Worm (Caenorhabditis elegans) whole organism, L4 larva: Measurements from ENCODE around the gene col-146.
A peak's percentile ranks its signal among the peaks of the same experiment; 100 is the strongest.
"Not testable (repeated sequence)": the region's sequence is repeated elsewhere in the genome, so short reads cannot be mapped to it uniquely, and the experiment has no call there.

Source experiments
- F26F4.8 ChIP-seq: fragments of 200-800 bp; sonication (Bioruptor generic); conservative IDR thresholded peaks from 2 replicates; pipeline ENCODE4 v1.3.6; 2022; ENCODE audit warnings: missing genetic modification characterization, missing compliant biosample characterization
- T26A8.4 ChIP-seq: fragments of 200-800 bp; sonication (Bioruptor generic); IDR thresholded peaks from 2 replicates; pipeline ENCODE4 v1.3.6; 2022; ENCODE audit warnings: missing genetic modification characterization, missing compliant biosample characterization
- Y105C5A.15 ChIP-seq: fragments of 200-800 bp; sonication (Bioruptor generic); IDR thresholded peaks from 2 replicates; pipeline ENCODE4 v1.3.6; 2022; ENCODE audit warnings: missing genetic modification characterization, missing compliant biosample characterization
- Y48G9A.11 ChIP-seq: fragments of 200-800 bp; sonication (Bioruptor generic); IDR thresholded peaks from 2 replicates; pipeline ENCODE4 v1.3.6; 2022; ENCODE audit warnings: missing genetic modification reagents, missing genetic modification characterization, missing compliant biosample characterization
- Y75B8A.6 ChIP-seq: fragments of 200-800 bp; sonication (Bioruptor generic); IDR thresholded peaks from 2 replicates; pipeline ENCODE4 v1.3.6; 2022; ENCODE audit warnings: missing genetic modification reagents, missing genetic modification characterization, missing compliant biosample characterization
- ama-1 ChIP-seq: fragments of 150-350 bp; optimal IDR thresholded peaks from 2 replicates; lab custom pipeline; 2014; ENCODE audit warnings: inconsistent platforms, mixed read lengths
- arid-1 ChIP-seq: fragments of 200-800 bp; sonication (Bioruptor generic); conservative IDR thresholded peaks from 2 replicates; pipeline ENCODE4 v1.3.6; 2022; ENCODE audit warnings: missing genetic modification reagents, missing genetic modification characterization, missing compliant biosample characterization
- ceh-44 ChIP-seq: fragments of 200-800 bp; sonication (Bioruptor generic); IDR thresholded peaks from 2 replicates; pipeline ENCODE4 v1.3.6; 2022; ENCODE audit warnings: missing genetic modification reagents, missing genetic modification characterization, missing compliant biosample characterization
- ceh-62 ChIP-seq: sonication (generic microtip); optimal IDR thresholded peaks from 2 replicates; lab custom pipeline; 2017; ENCODE audit warnings: missing biosample characterization, missing genetic modification characterization
- daf-12 ChIP-seq: fragments of 150-350 bp; optimal IDR thresholded peaks from 2 replicates; lab custom pipeline; 2014; ENCODE audit warnings: missing biosample characterization, missing genetic modification reagents, missing genetic modification characterization
- daf-19 ChIP-seq: fragments of 200-800 bp; sonication (Bioruptor generic); conservative IDR thresholded peaks from 2 replicates; pipeline ENCODE4 v1.3.6; 2022; ENCODE audit warnings: missing genetic modification characterization, missing compliant biosample characterization
- dmd-8 ChIP-seq: fragments of 200-800 bp; sonication (Bioruptor generic); IDR thresholded peaks from 2 replicates; pipeline ENCODE4 v1.3.6; 2022; ENCODE audit warnings: missing genetic modification characterization, missing compliant biosample characterization
- dpl-1 ChIP-seq: fragments of 150-350 bp; optimal IDR thresholded peaks from 2 replicates; lab custom pipeline; 2014; ENCODE audit warnings: missing biosample characterization, missing genetic modification reagents, missing genetic modification characterization
- dve-1 ChIP-seq: sonication (generic microtip); optimal IDR thresholded peaks from 2 replicates; lab custom pipeline; 2017; ENCODE audit warnings: antibody characterized with exemption, mild to moderate bottlenecking, missing genetic modification characterization, missing compliant biosample characterization; ENCODE audit not compliant: insufficient read depth
- egl-43 ChIP-seq: fragments of 200-800 bp; sonication (Bioruptor generic); IDR thresholded peaks from 2 replicates; pipeline ENCODE4 v1.3.6; 2022; ENCODE audit warnings: missing genetic modification reagents, missing genetic modification characterization, missing compliant biosample characterization
- hlh-11 ChIP-seq: fragments of 200-800 bp; sonication (Bioruptor generic); optimal IDR thresholded peaks from 2 replicates; lab custom pipeline; 2018; ENCODE audit warnings: mild to moderate bottlenecking, missing genetic modification characterization, missing compliant biosample characterization
- hlh-30 ChIP-seq: sonication (generic microtip); optimal IDR thresholded peaks from 2 replicates; lab custom pipeline; 2017; ENCODE audit warnings: antibody characterized with exemption, mild to moderate bottlenecking, missing genetic modification characterization, missing compliant biosample characterization; ENCODE audit not compliant: insufficient read depth
- lin-1 ChIP-seq: fragments of 200-800 bp; sonication (Bioruptor generic); IDR thresholded peaks from 2 replicates; pipeline ENCODE4 v1.3.6; 2022; ENCODE audit warnings: missing genetic modification reagents, missing genetic modification characterization, missing compliant biosample characterization
- lin-13 ChIP-seq: fragments of 150-350 bp; optimal IDR thresholded peaks from 2 replicates; lab custom pipeline; 2014; ENCODE audit warnings: missing biosample characterization, missing genetic modification reagents, missing genetic modification characterization
- mdl-1 ChIP-seq, 2 experiments: fragments of 150-350 bp in 1 of 2; sonication (generic microtip) in 1 of 2; optimal IDR thresholded peaks; 2 replicates each; lab custom pipeline; 2014 to 2017; ENCODE audit warnings: missing biosample characterization in 2 of 2, missing genetic modification characterization in 2 of 2
- mxl-2 ChIP-seq: fragments of 200-800 bp; sonication (Bioruptor generic); conservative IDR thresholded peaks from 2 replicates; pipeline ENCODE4 v1.3.6; 2022; ENCODE audit warnings: missing genetic modification reagents, missing genetic modification characterization, missing compliant biosample characterization
- nhr-10 ChIP-seq: fragments of 150-350 bp; optimal IDR thresholded peaks from 2 replicates; lab custom pipeline; 2014; ENCODE audit warnings: missing biosample characterization, missing genetic modification characterization
- nhr-102 ChIP-seq: sonication (generic microtip); optimal IDR thresholded peaks from 2 replicates; lab custom pipeline; 2016; ENCODE audit warnings: mild to moderate bottlenecking, missing genetic modification characterization, moderate library complexity, missing compliant biosample characterization
- nhr-111 ChIP-seq: fragments of 200-800 bp; sonication (Bioruptor generic); optimal IDR thresholded peaks from 2 replicates; lab custom pipeline; 2018; ENCODE audit warnings: mild to moderate bottlenecking, missing genetic modification characterization, missing compliant biosample characterization
- nhr-28 ChIP-seq: fragments of 150-350 bp; optimal IDR thresholded peaks from 2 replicates; lab custom pipeline; 2014; ENCODE audit warnings: missing biosample characterization, missing genetic modification characterization
- nhr-41 ChIP-seq: fragments of 200-800 bp; sonication (Bioruptor generic); IDR thresholded peaks from 2 replicates; pipeline ENCODE4 v1.3.6; 2022; ENCODE audit warnings: missing genetic modification reagents, missing genetic modification characterization, missing compliant biosample characterization
- nhr-48 ChIP-seq: sonication (generic microtip); optimal IDR thresholded peaks from 2 replicates; lab custom pipeline; 2016; ENCODE audit warnings: mild to moderate bottlenecking, missing genetic modification characterization, missing compliant biosample characterization
- nhr-6 ChIP-seq: fragments of 150-350 bp; optimal IDR thresholded peaks from 2 replicates; lab custom pipeline; 2014; ENCODE audit warnings: missing biosample characterization, missing genetic modification characterization
- pha-4 ChIP-seq, 2 experiments: fragments of 150-350 bp in 1 of 2; fragments of 200-800 bp in 1 of 2; sonication (Bioruptor generic) in 1 of 2; IDR thresholded peaks in 1 of 2; optimal IDR thresholded peaks in 1 of 2; 2 replicates each; pipeline versions ENCODE4 v1.3.6 to Lab custom; 2014 to 2022; ENCODE audit warnings: missing genetic modification characterization in 2 of 2, missing genetic modification reagents in 2 of 2, missing biosample characterization in 1 of 2, missing compliant biosample characterization in 1 of 2
- sdz-12 ChIP-seq: fragments of 200-800 bp; sonication (Bioruptor generic); optimal IDR thresholded peaks from 2 replicates; lab custom pipeline; 2018; ENCODE audit warnings: mild to moderate bottlenecking, missing genetic modification characterization, missing compliant biosample characterization
- set-16 ChIP-seq: fragments of 200-800 bp; sonication (Bioruptor generic); IDR thresholded peaks from 2 replicates; pipeline ENCODE4 v1.3.6; 2022; ENCODE audit warnings: missing genetic modification reagents, missing genetic modification characterization, missing compliant biosample characterization
- snpc-4 ChIP-seq: fragments of 150-350 bp; optimal IDR thresholded peaks from 2 replicates; lab custom pipeline; 2014; ENCODE audit warnings: missing biosample characterization, missing genetic modification characterization
- tra-1 ChIP-seq: fragments of 200-800 bp; sonication (Bioruptor generic); IDR thresholded peaks from 2 replicates; pipeline ENCODE4 v1.3.6; 2022; ENCODE audit warnings: missing genetic modification reagents, missing genetic modification characterization, missing compliant biosample characterization
- unc-62 ChIP-seq, 3 experiments: fragments of 150-350 bp in 1 of 3; sonication (generic microtip); optimal IDR thresholded peaks in 2 of 3; peaks in 1 of 3; 1 replicate in 1 of 3; 2 replicates in 2 of 3; lab custom pipeline; 2014 to 2017; ENCODE audit warnings: missing biosample characterization in 3 of 3, missing genetic modification characterization in 3 of 3, missing genetic modification reagents in 3 of 3, missing genotype in 1 of 3
- zag-1 ChIP-seq: fragments of 150-350 bp; optimal IDR thresholded peaks from 2 replicates; lab custom pipeline; 2014; ENCODE audit warnings: missing biosample characterization, missing genetic modification characterization

The col-146 gene

ce11 chrV:9588574-9588973 is 41.2 kb upstream of the col-146 start:
- TF ChIP-seq mxl-2 (no peak), ceh-62 (no peak), dmd-8 (GFP tag; lab: Robert Waterston, UW) (no peak), daf-19 (no peak), nhr-28 (peak; percentile 44)

DNA sequence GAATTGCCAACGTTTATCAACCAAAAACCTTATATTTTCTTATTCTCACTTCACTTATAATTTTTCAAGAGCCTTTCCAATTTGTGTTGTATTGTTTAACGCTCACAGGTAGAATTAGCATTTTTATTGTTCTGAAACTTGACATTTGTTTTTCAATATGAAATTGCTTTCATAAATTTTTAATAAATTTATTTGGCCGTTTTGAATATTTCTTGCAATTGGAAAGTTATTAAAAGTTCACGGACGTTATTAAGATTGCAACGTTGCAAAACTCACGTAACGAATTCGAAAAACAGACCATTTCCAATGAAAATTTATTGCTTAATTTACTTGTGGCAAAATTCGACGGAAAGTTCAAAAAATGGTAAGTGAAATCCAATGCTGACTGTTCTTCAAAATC is 39.4 kb upstream of the col-146 start, which contains the start of gene K09G1.2:
Gene K09G1.2 (plus strand): TSS at position 301 of the 400 bp plus-strand sequence.
- TF ChIP-seq Y105C5A.15 (GFP tag; lab: Robert Waterston, UW) (no peak), snpc-4 (tag; lab: Kevin White, UChicago) (no peak), arid-1 (GFP tag; lab: Robert Waterston, UW) (no peak), mxl-2 (no peak), nhr-102 (tag; lab: Kevin White, UChicago) (no peak), zag-1 (tag; lab: Kevin White, UChicago) (no peak), hlh-11 (tag; lab: Kevin White, UChicago) (no peak), hlh-30 (tag; lab: Kevin White, UChicago) (no peak), mdl-1 (tag; optimal IDR thresholded peaks at IDR 0.05; lab: Kevin White, UChicago) (no peak), dve-1 (no peak), tra-1 (GFP tag; lab: Robert Waterston, UW) (no peak), nhr-111 (no peak), F26F4.8 (no peak), nhr-41 (GFP tag; lab: Robert Waterston, UW) (no peak)

DNA sequence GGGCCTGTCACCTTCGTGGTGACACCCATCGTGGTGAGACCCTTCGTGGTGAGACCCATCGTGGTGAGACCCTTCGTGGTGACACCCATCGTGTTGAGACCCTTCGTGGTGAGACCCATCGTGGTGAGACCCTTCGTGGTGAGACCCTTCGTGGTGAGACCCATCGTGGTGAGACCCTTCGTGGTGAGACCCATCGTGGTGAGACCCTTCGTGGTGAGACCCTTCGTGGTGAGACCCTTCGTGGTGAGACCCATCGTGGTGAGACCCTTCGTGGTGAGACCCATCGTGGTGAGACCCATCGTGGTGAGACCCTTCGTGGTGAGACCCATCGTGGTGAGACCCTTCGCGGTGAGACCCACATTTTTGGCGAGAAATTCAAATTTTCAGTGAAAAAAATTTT is 27.8 kb upstream of the col-146 start:
- peak; percentile 69; the same call in 1 of the 2 replicates for TF ChIP-seq set-16 (GFP tag; lab: Robert Waterston, UW)

DNA sequence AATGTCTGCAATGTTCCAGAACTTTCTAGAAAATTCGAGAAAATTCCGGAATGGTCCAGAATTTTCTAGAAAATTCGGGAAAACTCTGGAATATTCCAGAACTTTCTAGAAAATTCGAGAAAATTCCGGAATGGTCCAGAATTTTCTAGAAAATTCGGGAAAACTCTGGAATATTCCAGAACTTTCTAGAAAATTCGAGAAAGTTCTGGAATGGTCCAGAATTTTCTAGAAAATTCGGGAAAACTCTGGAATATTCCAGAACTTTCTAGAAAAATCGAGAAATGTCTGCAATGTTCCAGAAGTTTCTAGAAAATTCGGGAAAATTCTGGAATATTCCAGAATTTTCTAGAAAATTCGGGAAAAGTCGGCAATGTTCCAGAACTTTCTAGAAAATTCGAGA is 26.3 kb upstream of the col-146 start:
- 0 out of 2 replicates have a peak, but pooled peaks have one; percentile 27 for TF ChIP-seq pha-4 (GFP tag; IDR thresholded peaks at IDR 0.05; lab: Robert Waterston, UW)
- TF ChIP-seq pha-4 (tag; optimal IDR thresholded peaks at IDR 0.05; lab: Kevin White, UChicago): not testable (repeated sequence)
- TF ChIP-seq Y48G9A.11 (GFP tag; lab: Robert Waterston, UW): 0 out of 2 replicates have a peak, but pooled peaks have one; percentile 11
- TF ChIP-seq lin-1 (GFP tag; lab: Robert Waterston, UW): 0 out of 2 replicates have a peak, but pooled peaks have one; percentile 24

ce11 chrV:9608256-9608655 is 21.5 kb upstream of the col-146 start, which contains the start of gene dop-2:
dop-2 (plus strand) TSS chrV:9608556.
- TF ChIP-seq ceh-44 (GFP tag; lab: Robert Waterston, UW): no peak
- TF ChIP-seq nhr-6 (tag; lab: Kevin White, UChicago): no peak
- TF ChIP-seq ama-1 (lab: Kevin White, UChicago): no peak
- TF ChIP-seq lin-13: no peak
- no peak for TF ChIP-seq ceh-62
- no peak for TF ChIP-seq set-16 (GFP tag; lab: Robert Waterston, UW)
- no peak for TF ChIP-seq nhr-48 (tag; lab: Kevin White, UChicago)
- no peak for TF ChIP-seq snpc-4 (tag; lab: Kevin White, UChicago)
- TF ChIP-seq daf-12: no peak

ce11 chrV:9609217-9609616 is 20.5 kb upstream of the col-146 start:
- TF ChIP-seq T26A8.4 (GFP tag; lab: Robert Waterston, UW): no peak
- TF ChIP-seq nhr-10: no peak
- TF ChIP-seq unc-62 (GFP tag; optimal IDR thresholded peaks at IDR 0.05 in 1 of 2; lab: Kevin White, UChicago): peak in 1 of 2 experiments; percentile 92
- TF ChIP-seq unc-62 (tag; optimal IDR thresholded peaks at IDR 0.05; lab: Kevin White, UChicago): no peak
- no peak for TF ChIP-seq sdz-12 (GFP tag; lab: Kevin White, UChicago)
- 0 out of 2 replicates have a peak, but pooled peaks have one; percentile 22 for TF ChIP-seq egl-43 (GFP tag; lab: Robert Waterston, UW)
- no peak for TF ChIP-seq Y75B8A.6 (GFP tag; lab: Robert Waterston, UW)
- no peak for TF ChIP-seq dpl-1 (GFP tag; lab: Kevin White, UChicago)
- TF ChIP-seq daf-12: no peak
- no peak for TF ChIP-seq dve-1
- no peak for TF ChIP-seq ceh-44 (GFP tag; lab: Robert Waterston, UW)
- no peak for TF ChIP-seq set-16 (GFP tag; lab: Robert Waterston, UW)
